Fruit fly (Drosophila melanogaster) whole organism, prepupa: Measurements from ENCODE around the gene Gycalpha99B.

Source experiments
- Blimp-1 ChIP-seq: fragments of 200-800 bp; sonication (Bioruptor generic); optimal IDR thresholded peaks from 3 replicates; lab custom pipeline; 2017; ENCODE audit warnings: missing biosample characterization, missing genetic modification characterization, mild to moderate bottlenecking, moderate library complexity, missing genetic modification reagents
- CG10631 ChIP-seq: fragments of 200-800 bp; sonication (Bioruptor generic); optimal IDR thresholded peaks from 2 replicates; lab custom pipeline; 2016; ENCODE audit warnings: missing biosample characterization, missing genetic modification characterization
- CG10669 ChIP-seq: fragments of 200-800 bp; sonication (Bioruptor generic); optimal IDR thresholded peaks from 3 replicates; lab custom pipeline; 2018; ENCODE audit warnings: missing biosample characterization, mild to moderate bottlenecking, missing genetic modification characterization, moderate library complexity
- CG11294 ChIP-seq: fragments of 200-800 bp; sonication (Bioruptor generic); IDR thresholded peaks from 2 replicates; pipeline ENCODE4 v1.3.6; 2022; ENCODE audit warnings: missing biosample characterization, missing genetic modification characterization
- CG15336 ChIP-seq: fragments of 200-800 bp; sonication (Bioruptor generic); IDR thresholded peaks from 2 replicates; pipeline ENCODE4 v1.3.6; 2022; ENCODE audit warnings: missing biosample characterization, missing genetic modification characterization
- CG1621 ChIP-seq: fragments of 200-800 bp; sonication (Bioruptor generic); optimal IDR thresholded peaks from 3 replicates; lab custom pipeline; 2018; ENCODE audit warnings: missing biosample characterization, mild to moderate bottlenecking, missing genetic modification characterization
- CG16779 ChIP-seq: fragments of 200-800 bp; sonication (Bioruptor generic); optimal IDR thresholded peaks from 3 replicates; lab custom pipeline; 2017; ENCODE audit warnings: missing biosample characterization, mild to moderate bottlenecking, missing genetic modification characterization
- CG31627 ChIP-seq: fragments of 200-800 bp; sonication (Bioruptor generic); optimal IDR thresholded peaks from 3 replicates; lab custom pipeline; 2016; ENCODE audit warnings: missing biosample characterization, missing genetic modification characterization
- CG32006 ChIP-seq: fragments of 200-800 bp; sonication (Bioruptor generic); optimal IDR thresholded peaks from 3 replicates; lab custom pipeline; 2017; ENCODE audit warnings: missing biosample characterization, mild to moderate bottlenecking, missing genetic modification characterization
- CG34406 ChIP-seq: fragments of 200-800 bp; sonication (Bioruptor generic); optimal IDR thresholded peaks from 3 replicates; lab custom pipeline; 2016; ENCODE audit warnings: missing biosample characterization, missing genetic modification characterization
- CG3919 ChIP-seq: fragments of 200-800 bp; sonication (Bioruptor generic); optimal IDR thresholded peaks from 3 replicates; lab custom pipeline; 2016; ENCODE audit warnings: missing biosample characterization, missing genetic modification characterization
- CG4318 ChIP-seq: fragments of 200-800 bp; sonication (Bioruptor generic); optimal IDR thresholded peaks from 3 replicates; lab custom pipeline; 2017; ENCODE audit warnings: missing biosample characterization, mild to moderate bottlenecking, missing genetic modification characterization
- CG6163 ChIP-seq: fragments of 200-800 bp; sonication (Bioruptor generic); IDR thresholded peaks from 3 replicates; pipeline ENCODE4 v1.3.6; 2022; ENCODE audit warnings: missing biosample characterization, missing genetic modification characterization
- CG6276 ChIP-seq: fragments of 200-800 bp; sonication (Bioruptor generic); optimal IDR thresholded peaks from 2 replicates; lab custom pipeline; 2017; ENCODE audit warnings: missing biosample characterization, mild to moderate bottlenecking, missing genetic modification characterization
- CG6792 ChIP-seq: fragments of 200-800 bp; sonication (Bioruptor generic); optimal IDR thresholded peaks from 3 replicates; lab custom pipeline; 2016; ENCODE audit warnings: missing biosample characterization, missing genetic modification characterization
- CG7368 ChIP-seq: fragments of 200-800 bp; sonication (Bioruptor generic); optimal IDR thresholded peaks from 3 replicates; lab custom pipeline; 2016; ENCODE audit warnings: missing biosample characterization, missing genetic modification characterization
- CG8119 ChIP-seq: fragments of 200-800 bp; sonication (Bioruptor generic); IDR thresholded peaks from 3 replicates; pipeline ENCODE4 v1.3.6; 2022; ENCODE audit warnings: missing biosample characterization, missing genetic modification characterization
- CG8319 ChIP-seq: fragments of 200-800 bp; sonication (Bioruptor generic); optimal IDR thresholded peaks from 3 replicates; lab custom pipeline; 2016; ENCODE audit warnings: missing biosample characterization, missing genetic modification characterization
- CG9139 ChIP-seq: fragments of 200-800 bp; sonication (Bioruptor generic); optimal IDR thresholded peaks from 3 replicates; lab custom pipeline; 2017; ENCODE audit warnings: missing biosample characterization, mild to moderate bottlenecking, missing genetic modification characterization
- Eip75B ChIP-seq: fragments of 200-800 bp; sonication (Bioruptor generic); optimal IDR thresholded peaks from 3 replicates; lab custom pipeline; 2016; ENCODE audit warnings: missing biosample characterization, missing genetic modification characterization
- Eip78C ChIP-seq: fragments of 200-800 bp; sonication (Bioruptor generic); peaks from one replicate; lab custom pipeline; 2016; ENCODE audit warnings: missing biosample characterization, missing genetic modification characterization
- Ets21C ChIP-seq: fragments of 200-800 bp; sonication (Bioruptor generic); optimal IDR thresholded peaks from 3 replicates; lab custom pipeline; 2016; ENCODE audit warnings: missing biosample characterization, missing genetic modification characterization
- Gug ChIP-seq: fragments of 200-800 bp; sonication (Bioruptor generic); IDR thresholded peaks from 2 replicates; pipeline ENCODE4 v1.3.6; 2022; ENCODE audit warnings: missing biosample characterization, missing genetic modification characterization
- Hr38 ChIP-seq: sonication (Bioruptor generic); optimal IDR thresholded peaks from 2 replicates; lab custom pipeline; 2016; ENCODE audit warnings: missing biosample characterization, missing genetic modification characterization
- Hr39 ChIP-seq: fragments of 200-800 bp; sonication (Bioruptor generic); optimal IDR thresholded peaks from 2 replicates; lab custom pipeline; 2016; ENCODE audit warnings: missing biosample characterization, missing genetic modification characterization
- Hr4 ChIP-seq: fragments of 200-800 bp; sonication (Bioruptor generic); optimal IDR thresholded peaks from 3 replicates; lab custom pipeline; 2016; ENCODE audit warnings: missing biosample characterization, missing genetic modification characterization
- Lpt ChIP-seq: fragments of 200-800 bp; sonication (Bioruptor generic); optimal IDR thresholded peaks from 3 replicates; lab custom pipeline; 2016; ENCODE audit warnings: missing biosample characterization, missing genetic modification characterization
- Smox ChIP-seq: fragments of 200-800 bp; sonication (Bioruptor generic); optimal IDR thresholded peaks from 3 replicates; lab custom pipeline; 2016; ENCODE audit warnings: missing biosample characterization, missing genetic modification characterization
- Sox14 ChIP-seq: fragments of 200-800 bp; sonication (Bioruptor generic); optimal IDR thresholded peaks from 3 replicates; lab custom pipeline; 2016; ENCODE audit warnings: missing biosample characterization, missing genetic modification characterization
- acj6 ChIP-seq: fragments of 200-800 bp; sonication (Bioruptor generic); optimal IDR thresholded peaks from 3 replicates; lab custom pipeline; 2016; ENCODE audit warnings: missing biosample characterization, missing genetic modification characterization
- dac ChIP-seq: fragments of 200-800 bp; sonication (Bioruptor generic); optimal IDR thresholded peaks from 2 replicates; lab custom pipeline; 2017; ENCODE audit warnings: missing biosample characterization, mild to moderate bottlenecking, missing genetic modification characterization
- eg ChIP-seq: fragments of 200-800 bp; sonication (Bioruptor generic); IDR thresholded peaks from 3 replicates; pipeline ENCODE4 v1.3.6; 2022; ENCODE audit warnings: missing biosample characterization, missing genetic modification characterization
- fd85E ChIP-seq: fragments of 200-800 bp; sonication (Bioruptor generic); optimal IDR thresholded peaks from 3 replicates; lab custom pipeline; 2016; ENCODE audit warnings: missing biosample characterization, missing genetic modification characterization
- fkh ChIP-seq: fragments of 200-800 bp; sonication (Bioruptor generic); optimal IDR thresholded peaks from 3 replicates; lab custom pipeline; 2017; ENCODE audit warnings: missing biosample characterization, mild to moderate bottlenecking, missing genetic modification characterization, moderate library complexity
- lz ChIP-seq: fragments of 200-800 bp; sonication (Bioruptor generic); optimal IDR thresholded peaks from 3 replicates; lab custom pipeline; 2016; ENCODE audit warnings: missing biosample characterization, missing genetic modification characterization
- pdm3 ChIP-seq: fragments of 200-800 bp; sonication (Bioruptor generic); optimal IDR thresholded peaks from 3 replicates; lab custom pipeline; 2016; ENCODE audit warnings: missing biosample characterization, missing genetic modification characterization
- salr ChIP-seq, 2 experiments: fragments of 200-800 bp; sonication (Bioruptor generic); optimal IDR thresholded peaks; 3 replicates each; lab custom pipeline; 2016 to 2018; ENCODE audit warnings: missing biosample characterization in 2 of 2, missing genetic modification characterization in 2 of 2, mild to moderate bottlenecking in 1 of 2
- ss ChIP-seq, 2 experiments: fragments of 200-800 bp; sonication (Bioruptor generic); optimal IDR thresholded peaks; 2 replicates in 1 of 2; 3 replicates in 1 of 2; lab custom pipeline; 2017 to 2018; ENCODE audit warnings: mild to moderate bottlenecking in 2 of 2, missing biosample characterization in 2 of 2, missing genetic modification characterization in 2 of 2, moderate library complexity in 1 of 2
- topi ChIP-seq: fragments of 200-800 bp; sonication (Bioruptor generic); optimal IDR thresholded peaks from 3 replicates; lab custom pipeline; 2016; ENCODE audit warnings: missing biosample characterization, missing genetic modification characterization
- vri ChIP-seq: fragments of 200-800 bp; sonication (Bioruptor generic); optimal IDR thresholded peaks from 3 replicates; lab custom pipeline; 2016; ENCODE audit warnings: missing biosample characterization, mild to moderate bottlenecking, missing genetic modification characterization

The Gycalpha99B gene

dm6 chr3R:29718363-29718762, 36.1 kb downstream of the Gycalpha99B start, which contains the start of gene CG15506:
CG15506 (plus strand) TSS chr3R:29718663.
- TF ChIP-seq Eip75B (GFP tag; lab: Kevin White, UChicago) (no peak), Lpt (GFP tag; lab: Kevin White, UChicago) (no peak), CG8119 (GFP tag; lab: Robert Waterston, UW) (0 out of 3 replicates have a peak, but pooled peaks have one; percentile 25), CG1621 (tag; lab: Kevin White, UChicago) (no peak), CG10669 (no peak), CG6163 (GFP tag; lab: Robert Waterston, UW) (0 out of 3 replicates have a peak, but pooled peaks have one; percentile 11), CG32006 (GFP tag; lab: Kevin White, UChicago) (no peak), CG15336 (GFP tag; lab: Robert Waterston, UW) (0 out of 2 replicates have a peak, but pooled peaks have one; percentile 7), Blimp-1 (no peak), Sox14 (no peak), eg (0 out of 3 replicates have a peak, but pooled peaks have one; percentile 36), ss (GFP tag; optimal IDR thresholded peaks at IDR 0.05; lab: Kevin White, UChicago) (peak in 1 of 2 experiments; percentile 33), Hr38 (GFP tag; lab: Kevin White, UChicago) (no peak), fkh (GFP tag; lab: Kevin White, UChicago) (no peak), CG8319 (no peak), CG34406 (GFP tag; lab: Kevin White, UChicago) (no peak), fd85E (no peak), salr (GFP tag; optimal IDR thresholded peaks at IDR 0.05; lab: Kevin White, UChicago) (no peak), topi (GFP tag; lab: Kevin White, UChicago) (no peak), CG4318 (GFP tag; lab: Kevin White, UChicago) (no peak), lz (GFP tag; lab: Kevin White, UChicago) (no peak), CG6792 (no peak), Hr4 (GFP tag; lab: Kevin White, UChicago) (no peak), CG9139 (GFP tag; lab: Kevin White, UChicago) (no peak), CG10631 (GFP tag; lab: Kevin White, UChicago) (no peak), CG6276 (no peak)

dm6 chr3R:29722238-29722637, 39.9 kb downstream of the Gycalpha99B start, which contains the start of gene CG34296:
CG34296 (plus strand) TSS chr3R:29722538.
- no peak for TF ChIP-seq vri
- TF ChIP-seq Blimp-1, result no peak
- no peak for TF ChIP-seq Gug (GFP tag; lab: Robert Waterston, UW)
- TF ChIP-seq Eip75B (GFP tag; lab: Kevin White, UChicago), result no peak
- no peak for TF ChIP-seq CG16779 (tag; lab: Kevin White, UChicago)
- TF ChIP-seq pdm3 (GFP tag; lab: Kevin White, UChicago), result no peak
- TF ChIP-seq CG3919 (GFP tag; lab: Kevin White, UChicago), result no peak
- TF ChIP-seq Hr39 (GFP tag; lab: Kevin White, UChicago), result no peak
- TF ChIP-seq CG4318 (GFP tag; lab: Kevin White, UChicago), result no peak
- no peak for TF ChIP-seq acj6 (GFP tag; lab: Kevin White, UChicago)
- no peak for TF ChIP-seq Ets21C
- TF ChIP-seq Smox, result no peak
- TF ChIP-seq CG11294, result no peak
- TF ChIP-seq CG8319, result no peak
- no peak for TF ChIP-seq CG31627 (GFP tag; lab: Kevin White, UChicago)
- no peak for TF ChIP-seq lz (GFP tag; lab: Kevin White, UChicago)
- no peak for TF ChIP-seq dac (GFP tag; lab: Kevin White, UChicago)
- TF ChIP-seq CG7368 (GFP tag; lab: Kevin White, UChicago), result no peak
- TF ChIP-seq Eip78C (GFP tag; lab: Kevin White, UChicago), result no peak
- TF ChIP-seq, all 60 proteins: peak for 0
